Worm (Caenorhabditis elegans) whole organism, midembryonic: ENCODE results near the gene Y22D7AL.4.

Source experiments
- T22C8.4 ChIP-seq: fragments of 200-800 bp; sonication (Bioruptor generic); IDR thresholded peaks from 2 replicates; pipeline ENCODE4 v1.3.6; 2022; ENCODE audit warnings: missing genetic modification characterization, missing compliant biosample characterization
- flt-1 ChIP-seq: fragments of 200-800 bp; sonication (Bioruptor generic); IDR thresholded peaks from 2 replicates; pipeline ENCODE4 v1.3.6; 2022; ENCODE audit warnings: missing genetic modification characterization, missing compliant biosample characterization
- klf-2 ChIP-seq: fragments of 200-800 bp; sonication (Bioruptor generic); conservative IDR thresholded peaks from 2 replicates; pipeline ENCODE4 v1.3.6; 2022; ENCODE audit warnings: missing genetic modification reagents, missing genetic modification characterization, missing compliant biosample characterization
- med-1 ChIP-seq: sonication (generic microtip); optimal IDR thresholded peaks from 2 replicates; lab custom pipeline; 2017; ENCODE audit warnings: missing genetic modification characterization, mild to moderate bottlenecking, missing compliant biosample characterization, antibody characterized with exemption, missing genetic modification reagents; ENCODE audit not compliant: insufficient read depth
- ztf-23 ChIP-seq: fragments of 200-800 bp; sonication (Bioruptor generic); IDR thresholded peaks from 2 replicates; pipeline ENCODE4 v1.3.6; 2022; ENCODE audit warnings: missing genetic modification reagents, missing genetic modification characterization, missing compliant biosample characterization
- ztf-29 ChIP-seq: fragments of 200-800 bp; sonication (Bioruptor generic); IDR thresholded peaks from 2 replicates; pipeline ENCODE4 v1.3.6; 2022; ENCODE audit warnings: missing genetic modification reagents, missing genetic modification characterization, missing compliant biosample characterization

ce11 chrIII:1662405-1662804 is 36.0 kb downstream of the Y22D7AL.4 start:
- TF ChIP-seq klf-2 (GFP tag; lab: Robert Waterston, UW), result no peak
- no peak for TF ChIP-seq T22C8.4 (GFP tag; lab: Robert Waterston, UW)
- no peak for TF ChIP-seq ztf-23 (GFP tag; lab: Robert Waterston, UW)
- TF ChIP-seq med-1, result no peak
- no peak for TF ChIP-seq ztf-29 (GFP tag; lab: Robert Waterston, UW)
- TF ChIP-seq flt-1 (GFP tag; lab: Robert Waterston, UW), result no peak
